Worm (Caenorhabditis elegans) whole organism, L4/young adult: ENCODE data around the gene Y50E8A.2.

Source experiments
- W03F9.2 ChIP-seq: fragments of 150-350 bp; optimal IDR thresholded peaks from 2 replicates; lab custom pipeline; 2014; ENCODE audit warnings: missing biosample characterization, missing genetic modification characterization
- dao-5 ChIP-seq: sonication (generic microtip); optimal IDR thresholded peaks from 2 replicates; lab custom pipeline; 2016; ENCODE audit warnings: missing genotype, missing genetic modification characterization, moderate library complexity, missing compliant biosample characterization
- him-1 ChIP-seq: sonication (generic microtip); optimal IDR thresholded peaks from 2 replicates; lab custom pipeline; 2016; ENCODE audit warnings: missing genotype, missing genetic modification reagents, missing genetic modification characterization, missing compliant biosample characterization

DNA sequence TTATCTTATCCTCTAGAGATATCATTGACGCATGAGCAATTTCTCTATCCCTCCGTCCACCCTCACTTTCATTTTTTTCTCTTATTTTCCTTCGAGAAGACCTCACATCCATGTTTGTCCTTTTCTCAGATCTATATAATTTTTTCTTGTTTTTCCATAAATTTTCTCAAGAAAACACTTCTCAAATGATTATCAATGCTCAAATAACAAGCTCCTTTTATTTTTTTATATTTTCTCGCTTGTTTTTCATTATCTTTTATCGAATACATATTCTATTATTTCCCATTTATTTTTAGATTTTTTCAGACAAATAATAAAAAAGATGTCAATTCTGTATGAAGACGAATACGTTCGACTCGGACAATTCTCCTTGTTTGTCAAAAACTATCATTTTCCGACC is 5.6 kb downstream of the Y50E8A.2 start, which contains the start of gene R08A2.7:
- TF ChIP-seq dao-5 (tag; lab: Kevin White, UChicago) (no peak), W03F9.2 (tag; lab: Kevin White, UChicago) (no peak), him-1 (no peak)
